Worm (Caenorhabditis elegans) whole organism, L2 larva: ENCODE data around the gene gst-36.

Experiments
- lsy-2 ChIP-seq, 2 experiments: fragments of 150-350 bp in 1 of 2; sonication (generic microtip) in 1 of 2; optimal IDR thresholded peaks; 2 replicates each; lab custom pipeline; 2014 to 2017; ENCODE audit warnings: missing biosample characterization in 2 of 2, missing genetic modification characterization in 2 of 2
- snpc-4 ChIP-seq: fragments of 150-350 bp; optimal IDR thresholded peaks from 2 replicates; lab custom pipeline; 2014; ENCODE audit warnings: missing biosample characterization, missing genetic modification characterization
- zag-1 ChIP-seq: fragments of 150-350 bp; optimal IDR thresholded peaks from 2 replicates; lab custom pipeline; 2014; ENCODE audit warnings: missing biosample characterization, missing genetic modification characterization

DNA sequence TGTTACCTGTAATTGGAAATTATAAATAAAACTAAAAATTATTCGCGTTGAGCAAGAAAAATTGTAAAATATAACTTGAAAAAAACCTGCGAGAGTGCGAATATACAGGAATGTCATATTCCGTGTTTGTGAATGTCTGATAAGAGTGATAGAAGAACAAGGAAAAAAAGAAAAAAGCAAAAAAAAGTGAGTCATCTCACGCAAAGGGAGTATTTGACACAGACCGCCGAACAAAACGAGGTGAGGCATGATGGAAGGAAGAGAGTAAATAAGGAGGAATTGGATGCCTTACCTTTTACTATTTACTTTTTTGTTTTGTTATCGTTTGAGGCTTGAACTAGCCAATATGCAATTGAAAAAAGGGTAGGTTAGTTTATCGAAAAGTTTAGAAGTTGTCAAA, 29.6 kb upstream of the gst-36 start, which contains the start of gene F21G4.1:
- TF ChIP-seq snpc-4, result no peak
- TF ChIP-seq lsy-2 (tag; optimal IDR thresholded peaks at IDR 0.05; lab: Kevin White, UChicago), result no peak
- TF ChIP-seq zag-1 (tag; lab: Kevin White, UChicago), result no peak
